Worm (Caenorhabditis elegans) whole organism, L3 larva: ENCODE data around the gene best-6.

ENCODE experiments used
- jun-1 ChIP-seq: fragments of 150-350 bp; optimal IDR thresholded peaks from 2 replicates; lab custom pipeline; 2014; ENCODE audit warnings: missing biosample characterization, missing genetic modification reagents, missing genetic modification characterization
- pqm-1 ChIP-seq: fragments of 150-350 bp; optimal IDR thresholded peaks from 2 replicates; lab custom pipeline; 2017; ENCODE audit warnings: missing biosample characterization, missing genetic modification characterization, inconsistent platforms
- unc-62 ChIP-seq: fragments of 150-350 bp; sonication (generic microtip); optimal IDR thresholded peaks from 4 replicates; lab custom pipeline; 2014; ENCODE audit warnings: missing biosample characterization, missing genetic modification reagents, missing genetic modification characterization

DNA sequence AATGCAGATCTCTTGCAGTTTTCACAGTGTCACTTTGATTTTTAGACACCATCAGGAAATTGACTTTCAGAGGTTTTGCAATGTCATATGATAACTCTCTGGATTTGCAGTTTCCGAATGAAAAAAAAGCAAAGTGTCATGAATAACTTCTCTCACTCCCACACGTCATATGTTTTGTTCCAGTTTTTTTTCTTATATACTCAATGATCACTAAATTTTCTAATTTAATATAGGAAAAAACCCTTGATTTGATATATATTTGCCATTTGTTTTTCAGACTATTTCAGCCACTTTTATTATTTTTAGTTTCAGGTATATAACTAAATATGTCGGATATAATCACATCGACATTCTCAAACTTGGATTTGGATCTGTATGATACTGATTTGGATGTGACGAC lies 8.6 kb upstream of the best-6 start, which contains the start of gene C09B9.1:
- TF ChIP-seq unc-62 (GFP tag; lab: Kevin White, UChicago) = no peak
- no peak for TF ChIP-seq pqm-1 (tag; lab: Kevin White, UChicago)
- no peak for TF ChIP-seq jun-1
